Fruit fly (Drosophila melanogaster): ENCODE measurements around the gene Diap1.

Diap1 gene

dm6 chr3L:16050887-16051258 is at the start of gene Diap1:
Gene Diap1 (minus strand): TSS chr3L:16051034.
- TF ChIP-seq yki (optimal IDR thresholded peaks at IDR 0.05): no peak
- no peak for TF ChIP-seq fd102C (GFP tag; optimal IDR thresholded peaks at IDR 0.05)
- no peak for TF ChIP-seq CG30403 (GFP tag; optimal IDR thresholded peaks at IDR 0.05)
- no peak for TF ChIP-seq Ssrp (tag; optimal IDR thresholded peaks at IDR 0.05)
- no peak for TF ChIP-seq dm (GFP tag; optimal IDR thresholded peaks at IDR 0.05)
- no peak for TF ChIP-seq tin (GFP tag; optimal IDR thresholded peaks at IDR 0.05)
- TF ChIP-seq CG2678 (tag; optimal IDR thresholded peaks at IDR 0.05): no peak
- TF ChIP-seq HLH4C (GFP tag; IDR thresholded peaks at IDR 0.05; ENCODE audit: partially characterized antibody): peak; percentile 91
- TF ChIP-seq BtbVII (GFP tag; optimal IDR thresholded peaks at IDR 0.05): no peak
- TF ChIP-seq stwl (tag; optimal IDR thresholded peaks at IDR 0.05): peak; percentile 93
- TF ChIP-seq vvl (GFP tag; IDR thresholded peaks at IDR 0.05): peak; percentile 76
- TF ChIP-seq tna (GFP tag; IDR thresholded peaks at IDR 0.05; ENCODE audit: partially characterized antibody): peak; percentile 78
- TF ChIP-seq CG13624 (GFP tag; optimal IDR thresholded peaks at IDR 0.05): peak; percentile 50
- TF ChIP-seq zen2 (GFP tag; IDR thresholded peaks at IDR 0.05; ENCODE audit: partially characterized antibody): peak; percentile 91; the same call in 2 of the 3 replicates
- no peak for TF ChIP-seq oc (tag; optimal IDR thresholded peaks at IDR 0.05)
- TF ChIP-seq fd3F (GFP tag; optimal IDR thresholded peaks at IDR 0.05): no peak
- peak; percentile 100 for TF ChIP-seq CG14710 (tag; optimal IDR thresholded peaks at IDR 0.05)
- TF ChIP-seq CG4404 (GFP tag; IDR thresholded peaks at IDR 0.05): no peak
- TF ChIP-seq abd-A (tag; optimal IDR thresholded peaks at IDR 0.05): peak; percentile 7
- TF ChIP-seq Mrtf (GFP tag; IDR thresholded peaks at IDR 0.05): no peak
- peak; percentile 95 for TF ChIP-seq Bgb (GFP tag; IDR thresholded peaks at IDR 0.05; ENCODE audit: partially characterized antibody)
- TF ChIP-seq dan (GFP tag; IDR thresholded peaks at IDR 0.05): no peak
- peak; percentile 4 for TF ChIP-seq gro (GFP tag; optimal IDR thresholded peaks at IDR 0.05)
- TF ChIP-seq CG11696 (GFP tag; IDR thresholded peaks at IDR 0.05): no peak
- peak; percentile 71 for TF ChIP-seq Sin3A (optimal IDR thresholded peaks at IDR 0.05)
- no peak for TF ChIP-seq ems (GFP tag; optimal IDR thresholded peaks at IDR 0.05)
- TF ChIP-seq CG11560 (tag; IDR thresholded peaks at IDR 0.05): peak; percentile 100
- TF ChIP-seq pnt (GFP tag; optimal IDR thresholded peaks at IDR 0.05): no peak
- TF ChIP-seq Blimp-1 (GFP tag; optimal IDR thresholded peaks at IDR 0.05): peak; percentile 15
- no peak for TF ChIP-seq Mes4 (GFP tag; optimal IDR thresholded peaks at IDR 0.05)
- TF ChIP-seq hb (GFP tag; IDR thresholded peaks at IDR 0.05; ENCODE audit: partially characterized antibody): peak; percentile 89
- peak; percentile 96 for TF ChIP-seq CG6791 (GFP tag; IDR thresholded peaks at IDR 0.05; ENCODE audit: partially characterized antibody)
- no peak for TF ChIP-seq bigmax (GFP tag; optimal IDR thresholded peaks at IDR 0.05)
- TF ChIP-seq pita (GFP tag; optimal IDR thresholded peaks at IDR 0.05): peak; percentile 87
- no peak for TF ChIP-seq CG10543 (GFP tag; optimal IDR thresholded peaks at IDR 0.05)
- TF ChIP-seq sima (GFP tag; optimal IDR thresholded peaks at IDR 0.05): no peak
- no peak for TF ChIP-seq fd64A (GFP tag; optimal IDR thresholded peaks at IDR 0.05)
- peak; percentile 14 for TF ChIP-seq lilli (GFP tag; optimal IDR thresholded peaks at IDR 0.05)
- TF ChIP-seq emc (GFP tag; optimal IDR thresholded peaks at IDR 0.05): no peak
- peak; percentile 41 for TF ChIP-seq CG33213 (GFP tag; optimal IDR thresholded peaks at IDR 0.05)
- TF ChIP-seq gcm (GFP tag; optimal IDR thresholded peaks at IDR 0.05): no peak
- peak; percentile 0 for TF ChIP-seq Dad (GFP tag; optimal IDR thresholded peaks at IDR 0.05)
- TF ChIP-seq Antp (GFP tag; optimal IDR thresholded peaks at IDR 0.05): no peak
- TF ChIP-seq Pdp1 (GFP tag; optimal IDR thresholded peaks at IDR 0.05): peak in 1 of 2 experiments; percentile 17
- TF ChIP-seq E2f2 (GFP tag; IDR thresholded peaks at IDR 0.05): peak; percentile 92
- no peak for TF ChIP-seq CG30431 (GFP tag; optimal IDR thresholded peaks at IDR 0.05)
- TF ChIP-seq CG2116 (GFP tag; optimal IDR thresholded peaks at IDR 0.05): peak; percentile 95
- no peak for TF ChIP-seq H2.0 (GFP tag; IDR thresholded peaks at IDR 0.05)
- TF ChIP-seq Awh (GFP tag; IDR thresholded peaks at IDR 0.05): no peak
- TF ChIP-seq CG31224 (GFP tag; IDR thresholded peaks at IDR 0.05): no peak
- TF ChIP-seq CG4328 (GFP tag; optimal IDR thresholded peaks at IDR 0.05): no peak
- peak; percentile 59 for TF ChIP-seq CG10267 (tag; optimal IDR thresholded peaks at IDR 0.05)
